Fruit fly (Drosophila melanogaster) whole organism, embryonic: ENCODE measurements around the gene Sf3b6.
A peak's percentile ranks its signal among the peaks of the same experiment; 100 is the strongest.

ENCODE experiments used
- Atf-2 ChIP-seq: fragments of 200-800 bp; sonication (Bioruptor generic); optimal IDR thresholded peaks from 2 replicates; lab custom pipeline; 2016; ENCODE audit warnings: missing biosample characterization, missing genetic modification characterization
- Bdp1 ChIP-seq: fragments of 200-800 bp; sonication (Bioruptor generic); optimal IDR thresholded peaks from 3 replicates; lab custom pipeline; 2016; ENCODE audit warnings: missing biosample characterization, missing genetic modification characterization
- CG1024 ChIP-seq: fragments of 200-800 bp; sonication (Bioruptor generic); IDR thresholded peaks from 2 replicates; pipeline ENCODE4 v1.3.6; 2022; ENCODE audit warnings: missing biosample characterization, missing genetic modification characterization
- CG10321 ChIP-seq: fragments of 200-800 bp; sonication (Bioruptor generic); IDR thresholded peaks from 2 replicates; pipeline ENCODE4 v1.3.6; 2022; ENCODE audit warnings: missing biosample characterization, missing genetic modification characterization
- CG11085 ChIP-seq: fragments of 200-800 bp; sonication (Bioruptor generic); IDR thresholded peaks from 2 replicates; pipeline ENCODE4 v1.3.6; 2022; ENCODE audit warnings: missing biosample characterization, missing genetic modification characterization
- CG11695 ChIP-seq: fragments of 200-800 bp; sonication (Bioruptor generic); IDR thresholded peaks from 3 replicates; pipeline ENCODE4 v1.3.6; 2022; ENCODE audit warnings: missing biosample characterization, missing genetic modification characterization
- CG12071 ChIP-seq: fragments of 200-800 bp; sonication (Bioruptor generic); optimal IDR thresholded peaks from 3 replicates; lab custom pipeline; 2018; ENCODE audit warnings: missing biosample characterization, mild to moderate bottlenecking, missing genetic modification characterization
- CG12155 ChIP-seq: fragments of 200-800 bp; sonication (Bioruptor generic); optimal IDR thresholded peaks from 3 replicates; lab custom pipeline; 2016; ENCODE audit warnings: missing biosample characterization, missing genetic modification characterization
- CG12219 ChIP-seq: fragments of 200-800 bp; sonication (Bioruptor generic); optimal IDR thresholded peaks from 3 replicates; lab custom pipeline; 2018; ENCODE audit warnings: missing biosample characterization, mild to moderate bottlenecking, missing genetic modification characterization
- CG1233 ChIP-seq: fragments of 200-800 bp; sonication (Bioruptor generic); optimal IDR thresholded peaks from 4 replicates; lab custom pipeline; 2018; ENCODE audit warnings: missing biosample characterization, mild to moderate bottlenecking, missing genetic modification characterization
- CG14050 ChIP-seq: fragments of 200-800 bp; sonication (Bioruptor generic); IDR thresholded peaks from 3 replicates; pipeline ENCODE4 v1.3.6; 2022; ENCODE audit warnings: missing biosample characterization, missing genetic modification characterization
- CG1529 ChIP-seq: fragments of 200-800 bp; sonication (Bioruptor generic); optimal IDR thresholded peaks from 3 replicates; lab custom pipeline; 2018; ENCODE audit warnings: missing biosample characterization, missing genetic modification characterization
- CG33213 ChIP-seq: fragments of 200-800 bp; sonication (Bioruptor generic); optimal IDR thresholded peaks from 3 replicates; lab custom pipeline; 2016; ENCODE audit warnings: missing biosample characterization, missing genetic modification characterization
- CG33557 ChIP-seq: fragments of 200-800 bp; sonication (Bioruptor generic); optimal IDR thresholded peaks from 2 replicates; lab custom pipeline; 2019; ENCODE audit warnings: missing biosample characterization, mild to moderate bottlenecking, missing genetic modification characterization, moderate library complexity
- CG34376 ChIP-seq: fragments of 200-800 bp; sonication (Bioruptor generic); optimal IDR thresholded peaks from 2 replicates; lab custom pipeline; 2018; ENCODE audit warnings: missing biosample characterization, mild to moderate bottlenecking, missing genetic modification characterization
- CG4424 ChIP-seq: fragments of 200-800 bp; sonication (Bioruptor generic); optimal IDR thresholded peaks from 3 replicates; lab custom pipeline; 2016; ENCODE audit warnings: missing biosample characterization, missing genetic modification characterization
- CG4707 ChIP-seq: fragments of 200-800 bp; sonication (Bioruptor generic); optimal IDR thresholded peaks from 2 replicates; lab custom pipeline; 2018; ENCODE audit warnings: missing biosample characterization, mild to moderate bottlenecking, missing genetic modification characterization, moderate library complexity
- CG6175 ChIP-seq: fragments of 200-800 bp; sonication (Bioruptor generic); IDR thresholded peaks from 3 replicates; pipeline ENCODE4 v1.3.6; 2022; ENCODE audit warnings: missing biosample characterization, missing genetic modification characterization
- CG6689 ChIP-seq: fragments of 200-800 bp; sonication (Bioruptor generic); IDR thresholded peaks from 2 replicates; pipeline ENCODE4 v1.3.6; 2022; ENCODE audit warnings: missing biosample characterization, missing genetic modification characterization
- CG7357 ChIP-seq: fragments of 200-800 bp; sonication (Bioruptor generic); IDR thresholded peaks from 3 replicates; pipeline ENCODE4 v1.3.6; 2022; ENCODE audit warnings: missing biosample characterization, missing genetic modification characterization
- CG9727 ChIP-seq: fragments of 200-800 bp; sonication (Bioruptor generic); optimal IDR thresholded peaks from 3 replicates; lab custom pipeline; 2017; ENCODE audit warnings: missing biosample characterization, mild to moderate bottlenecking, missing genetic modification characterization
- CG9876 ChIP-seq: fragments of 200-800 bp; sonication (Bioruptor generic); optimal IDR thresholded peaks from 2 replicates; lab custom pipeline; 2016; ENCODE audit warnings: missing biosample characterization, missing genetic modification characterization
- D19A ChIP-seq: fragments of 200-800 bp; optimal IDR thresholded peaks from 3 replicates; lab custom pipeline; 2019; ENCODE audit warnings: missing biosample characterization, mild to moderate bottlenecking, missing genetic modification characterization, moderate library complexity
- Dek ChIP-seq: fragments of 200-800 bp; sonication (Bioruptor generic); optimal IDR thresholded peaks from 3 replicates; lab custom pipeline; 2019; ENCODE audit warnings: missing biosample characterization, mild to moderate bottlenecking, missing genetic modification characterization, moderate library complexity
- E2f2 ChIP-seq: fragments of 200-800 bp; sonication (Bioruptor generic); IDR thresholded peaks from 2 replicates; pipeline ENCODE4 v1.3.6; 2022; ENCODE audit warnings: missing biosample characterization, missing genetic modification characterization
- Mrtf ChIP-seq: fragments of 200-800 bp; sonication (Bioruptor generic); IDR thresholded peaks from 3 replicates; pipeline ENCODE4 v1.3.6; 2022; ENCODE audit warnings: missing biosample characterization, missing genetic modification characterization
- NFAT ChIP-seq: fragments of 200-800 bp; sonication (Bioruptor generic); IDR thresholded peaks from 2 replicates; pipeline ENCODE4 v1.3.6; 2022; ENCODE audit warnings: missing biosample characterization, missing genetic modification characterization
- Sox102F ChIP-seq: fragments of 200-800 bp; sonication (Bioruptor generic); optimal IDR thresholded peaks from 2 replicates; lab custom pipeline; 2018; ENCODE audit warnings: missing biosample characterization, mild to moderate bottlenecking, missing genetic modification characterization, moderate library complexity
- Trl ChIP-seq, 3 experiments: fragments of >200 bp in 2 of 3; fragments of 200-800 bp in 1 of 3; sonication (Bioruptor generic) in 1 of 3; optimal IDR thresholded peaks; 2 replicates in 1 of 3; 3 replicates in 2 of 3; lab custom pipeline; 2016 to 2017; ENCODE audit warnings: missing biosample characterization in 1 of 3, missing genetic modification characterization in 1 of 3
- abd-A ChIP-seq: fragments of 200-800 bp; sonication (Bioruptor generic); optimal IDR thresholded peaks from 3 replicates; lab custom pipeline; 2019; ENCODE audit warnings: missing biosample characterization, mild to moderate bottlenecking, missing genetic modification characterization, moderate library complexity
- ap ChIP-seq: fragments of 200-800 bp; sonication (Bioruptor generic); IDR thresholded peaks from 2 replicates; pipeline ENCODE4 v1.3.6; 2022; ENCODE audit warnings: missing biosample characterization, missing genetic modification characterization
- bowl ChIP-seq: fragments of 200-800 bp; sonication (Bioruptor generic); IDR thresholded peaks from 2 replicates; pipeline ENCODE4 v1.3.6; 2022; ENCODE audit warnings: missing biosample characterization, missing genetic modification characterization
- chinmo ChIP-seq: fragments of 200-800 bp; sonication (Bioruptor generic); IDR thresholded peaks from 4 replicates; pipeline ENCODE4 v1.3.6; 2022; ENCODE audit warnings: missing biosample characterization, missing genetic modification characterization; ENCODE audit not compliant: partially characterized antibody
- dimm ChIP-seq: fragments of 200-800 bp; sonication (Bioruptor generic); IDR thresholded peaks from 2 replicates; pipeline ENCODE4 v1.3.6; 2022; ENCODE audit warnings: missing biosample characterization, missing genetic modification characterization
- eve ChIP-seq, 2 experiments: fragments of >200 bp; optimal IDR thresholded peaks; 2 replicates each; lab custom pipeline; 2017; ENCODE audit warnings: missing biosample characterization in 2 of 2, missing genetic modification characterization in 2 of 2
- insv ChIP-seq, 2 experiments: fragments of 200-800 bp; sonication (Bioruptor generic); optimal IDR thresholded peaks; 3 replicates each; lab custom pipeline; 2016 to 2018; ENCODE audit warnings: missing biosample characterization in 2 of 2, missing genetic modification characterization in 2 of 2
- jumu ChIP-seq: fragments of 200-800 bp; sonication (Bioruptor generic); optimal IDR thresholded peaks from 3 replicates; lab custom pipeline; 2016; ENCODE audit warnings: missing biosample characterization, missing genetic modification characterization
- lilli ChIP-seq: fragments of 200-800 bp; sonication (Bioruptor generic); optimal IDR thresholded peaks from 3 replicates; lab custom pipeline; 2016; ENCODE audit warnings: missing biosample characterization, missing genetic modification characterization
- lov ChIP-seq, 2 experiments: fragments of 200-800 bp in 1 of 2; fragments of >200 bp in 1 of 2; sonication (Bioruptor generic) in 1 of 2; IDR thresholded peaks in 1 of 2; optimal IDR thresholded peaks in 1 of 2; 2 replicates in 1 of 2; 3 replicates in 1 of 2; pipeline versions ENCODE4 v1.3.6 to Lab custom; 2017 to 2022; ENCODE audit warnings: missing biosample characterization in 1 of 2, missing genetic modification characterization in 1 of 2
- nmo ChIP-seq: fragments of 200-800 bp; sonication (Bioruptor generic); optimal IDR thresholded peaks from 2 replicates; lab custom pipeline; 2018; ENCODE audit warnings: missing biosample characterization, mild to moderate bottlenecking, missing genetic modification characterization, moderate library complexity
- onecut ChIP-seq: fragments of 200-800 bp; sonication (Bioruptor generic); IDR thresholded peaks from 2 replicates; pipeline ENCODE4 v1.3.6; 2022; ENCODE audit warnings: missing biosample characterization, missing genetic modification characterization
- prd ChIP-seq, 3 experiments: fragments of >200 bp in 2 of 3; fragments of 200-800 bp in 1 of 3; sonication (Bioruptor generic) in 1 of 3; optimal IDR thresholded peaks in 2 of 3; IDR thresholded peaks in 1 of 3; 2 replicates in 2 of 3; 3 replicates in 1 of 3; pipeline versions ENCODE4 v1.3.6 to Lab custom; 2017 to 2022; ENCODE audit warnings: missing biosample characterization in 1 of 3, missing genetic modification characterization in 1 of 3
- row ChIP-seq: fragments of 200-800 bp; sonication (Bioruptor generic); IDR thresholded peaks from 3 replicates; pipeline ENCODE4 v1.3.6; 2022; ENCODE audit warnings: missing biosample characterization, missing genetic modification characterization
- seq ChIP-seq: fragments of 200-800 bp; sonication (Bioruptor generic); IDR thresholded peaks from 2 replicates; pipeline ENCODE4 v1.3.6; 2022; ENCODE audit warnings: missing biosample characterization, missing genetic modification characterization
- sima ChIP-seq: fragments of 200-800 bp; sonication (Bioruptor generic); optimal IDR thresholded peaks from 2 replicates; lab custom pipeline; 2016; ENCODE audit warnings: missing biosample characterization, missing genetic modification characterization
- slbo ChIP-seq: fragments of 200-800 bp; sonication (Bioruptor generic); IDR thresholded peaks from 2 replicates; pipeline ENCODE4 v1.3.6; 2022; ENCODE audit warnings: missing biosample characterization, missing genetic modification characterization
- slou ChIP-seq: fragments of 200-800 bp; sonication (Bioruptor generic); optimal IDR thresholded peaks from 3 replicates; lab custom pipeline; 2016; ENCODE audit warnings: missing biosample characterization, missing genetic modification characterization
- sug ChIP-seq: fragments of 200-800 bp; optimal IDR thresholded peaks from 2 replicates; lab custom pipeline; 2019; ENCODE audit warnings: missing biosample characterization, mild to moderate bottlenecking, missing genetic modification characterization, moderate library complexity
- tna ChIP-seq: fragments of 200-800 bp; sonication (Bioruptor generic); IDR thresholded peaks from 2 replicates; pipeline ENCODE4 v1.3.6; 2022; ENCODE audit warnings: missing biosample characterization, missing genetic modification characterization; ENCODE audit not compliant: partially characterized antibody
- z ChIP-seq: fragments of 200-800 bp; sonication (Bioruptor generic); IDR thresholded peaks from 3 replicates; pipeline ENCODE4 v1.3.6; 2022; ENCODE audit warnings: missing biosample characterization, missing genetic modification characterization

The Sf3b6 gene

DNA sequence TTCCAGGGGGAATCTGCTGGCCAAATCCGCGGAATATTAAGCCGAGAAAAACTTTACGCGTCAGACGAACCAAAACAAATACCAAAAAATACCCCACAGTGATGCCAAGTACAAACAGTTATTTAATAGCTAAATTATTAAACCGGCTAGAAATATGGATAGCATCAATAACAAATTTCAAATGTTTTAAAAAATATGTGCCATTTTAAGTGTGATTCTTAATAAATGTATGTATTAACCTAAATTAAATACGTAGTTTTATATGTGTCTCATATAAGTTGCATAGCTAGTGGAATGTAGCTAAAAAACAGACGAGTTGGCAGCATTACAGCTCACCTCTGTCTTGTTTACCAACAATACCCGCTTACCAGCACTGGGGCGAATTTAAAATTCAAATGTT is 11.2 kb downstream of the Sf3b6 start, which contains the start of gene CG10274 (continued):
- TF ChIP-seq CG33557 (GFP tag; lab: Kevin White, UChicago): peak; percentile 73
- no peak for TF ChIP-seq sima (GFP tag; lab: Kevin White, UChicago)
- peak; percentile 84 for TF ChIP-seq slbo
- TF ChIP-seq NFAT: peak; percentile 59; the same call in 1 of the 2 replicates
- TF ChIP-seq eve (GFP tag; optimal IDR thresholded peaks at IDR 0.05; lab: Kevin White, UChicago): no peak
- peak; percentile 43 for TF ChIP-seq CG11085
- no peak for TF ChIP-seq dimm (GFP tag; lab: Robert Waterston, UW)
- no peak for TF ChIP-seq CG10321 (GFP tag; lab: Robert Waterston, UW)
- TF ChIP-seq jumu (GFP tag; lab: Kevin White, UChicago): peak; percentile 64
- no peak for TF ChIP-seq Sox102F (GFP tag; lab: Kevin White, UChicago)
- TF ChIP-seq CG12219 (GFP tag; lab: Kevin White, UChicago): peak; percentile 2
- peak; percentile 76 for TF ChIP-seq CG9727 (GFP tag; lab: Kevin White, UChicago)
- TF ChIP-seq chinmo (GFP tag; lab: Robert Waterston, UW): no peak
- TF ChIP-seq insv (GFP tag; optimal IDR thresholded peaks at IDR 0.05; lab: Kevin White, UChicago): peak in 1 of 2 experiments; percentile 31
- no peak for TF ChIP-seq Dek (tag; lab: Kevin White, UChicago)
- peak; percentile 84 for TF ChIP-seq sug (tag; lab: Kevin White, UChicago)
- no peak for TF ChIP-seq CG12071 (GFP tag; lab: Kevin White, UChicago)
- peak; percentile 56 for TF ChIP-seq CG9876 (GFP tag; lab: Kevin White, UChicago)
- peak; percentile 68 for TF ChIP-seq Atf-2
- peak; percentile 97 for TF ChIP-seq row (GFP tag; lab: Robert Waterston, UW)
- TF ChIP-seq prd (optimal IDR thresholded peaks at IDR 0.05; lab: Kevin White, UChicago): no peak
- TF ChIP-seq prd (GFP tag; IDR thresholded peaks at IDR 0.05; lab: Robert Waterston, UW): peak; percentile 82
- TF ChIP-seq CG4707 (GFP tag; lab: Kevin White, UChicago): no peak
- peak; percentile 91 for TF ChIP-seq nmo (GFP tag; lab: Kevin White, UChicago)
- peak; percentile 65 for TF ChIP-seq CG1233 (GFP tag; lab: Kevin White, UChicago)
- peak; percentile 78 for TF ChIP-seq E2f2
- peak; percentile 41 for TF ChIP-seq CG34376 (GFP tag; lab: Kevin White, UChicago)
- no peak for TF ChIP-seq seq (GFP tag; lab: Robert Waterston, UW)
- no peak for TF ChIP-seq CG1529 (GFP tag; lab: Kevin White, UChicago)
- no peak for TF ChIP-seq onecut (GFP tag; lab: Robert Waterston, UW)
- peak; percentile 76 for TF ChIP-seq slou (GFP tag; lab: Kevin White, UChicago)
- TF ChIP-seq CG1024 (GFP tag; lab: Robert Waterston, UW): 0 out of 2 replicates have a peak, but pooled peaks have one; percentile 26
- no peak for TF ChIP-seq D19A (tag; lab: Kevin White, UChicago)
- TF ChIP-seq Trl (optimal IDR thresholded peaks at IDR 0.05; lab: Kevin White, UChicago): no peak
- TF ChIP-seq Trl (GFP tag; optimal IDR thresholded peaks at IDR 0.05; lab: Kevin White, UChicago): peak; percentile 71
- TF ChIP-seq Mrtf (GFP tag; lab: Robert Waterston, UW): no peak
- no peak for TF ChIP-seq bowl (GFP tag; lab: Robert Waterston, UW)
- peak; percentile 62 for TF ChIP-seq CG33213 (GFP tag; lab: Kevin White, UChicago)
- peak; percentile 34; the same call in 1 of the 2 replicates for TF ChIP-seq CG6689 (GFP tag; lab: Robert Waterston, UW)
- TF ChIP-seq abd-A (tag; lab: Kevin White, UChicago): no peak
- TF ChIP-seq CG14050: peak; percentile 34; the same call in 1 of the 3 replicates
- TF ChIP-seq CG11695 (GFP tag; lab: Robert Waterston, UW): no peak
- TF ChIP-seq lov (optimal IDR thresholded peaks at IDR 0.05; lab: Kevin White, UChicago): no peak
- TF ChIP-seq lov (GFP tag; IDR thresholded peaks at IDR 0.05; lab: Robert Waterston, UW): no peak
- TF ChIP-seq CG12155 (GFP tag; lab: Kevin White, UChicago): peak; percentile 90
- TF ChIP-seq CG6175 (GFP tag; lab: Robert Waterston, UW): no peak
- peak; percentile 69 for TF ChIP-seq Bdp1 (GFP tag; lab: Kevin White, UChicago)
- no peak for TF ChIP-seq z (GFP tag; lab: Robert Waterston, UW)
- TF ChIP-seq ap (GFP tag; lab: Robert Waterston, UW): no peak
- TF ChIP-seq lilli (GFP tag; lab: Kevin White, UChicago): peak; percentile 85
- no peak for TF ChIP-seq tna (GFP tag; lab: Robert Waterston, UW)
- TF ChIP-seq CG7357 (GFP tag; lab: Robert Waterston, UW): peak; percentile 33; the same call in 1 of the 3 replicates
- peak; percentile 85 for TF ChIP-seq CG4424
